Fruit fly (Drosophila melanogaster): ENCODE results near the gene Pgam5.
A peak's percentile ranks its signal among the peaks of the same experiment; 100 is the strongest.

dm6 chrX:1825912-1826862 lies 47.2 kb downstream of the Pgam5 start:
- TF ChIP-seq Mio (GFP tag; optimal IDR thresholded peaks at IDR 0.05) (no peak), usp (GFP tag; optimal IDR thresholded peaks at IDR 0.05) (no peak), Dfd (GFP tag; optimal IDR thresholded peaks at IDR 0.05) (no peak), psq (GFP tag; optimal IDR thresholded peaks at IDR 0.05) (peak; percentile 54), Hnf4 (GFP tag; optimal IDR thresholded peaks at IDR 0.05) (peak; percentile 7), fru (GFP tag; optimal IDR thresholded peaks at IDR 0.05) (peak; percentile 78), br (GFP tag; optimal IDR thresholded peaks at IDR 0.05) (peak; percentile 64), jim (GFP tag; optimal IDR thresholded peaks at IDR 0.05) (peak; percentile 28), HLH106 (tag; optimal IDR thresholded peaks at IDR 0.05) (peak; percentile 65), sage (GFP tag; optimal IDR thresholded peaks at IDR 0.05) (no peak), pan (optimal IDR thresholded peaks at IDR 0.05) (no peak), Hr83 (GFP tag; optimal IDR thresholded peaks at IDR 0.05; ENCODE audit: poor library complexity, severe bottlenecking) (no peak), Sp1 (GFP tag; optimal IDR thresholded peaks at IDR 0.05) (peak; percentile 44), tai (GFP tag; optimal IDR thresholded peaks at IDR 0.05) (no peak)
